Worm (Caenorhabditis elegans): ENCODE results near the gene dlc-1.
A peak's percentile ranks its signal among the peaks of the same experiment; 100 is the strongest.

ce11 chrIII:6420995-6421404 lies 42.6 kb downstream of the dlc-1 start:
- peak; percentile 30 for TF ChIP-seq nhr-11 (tag; optimal IDR thresholded peaks at IDR 0.05)
- peak; percentile 88 for TF ChIP-seq jun-1 (tag; optimal IDR thresholded peaks at IDR 0.05)

All from whole organism, L3 larva.